Worm (Caenorhabditis elegans) whole organism, late embryonic: ENCODE results near the gene rps-21.

Source experiments
- K09A11.1 ChIP-seq: sonication (generic microtip); optimal IDR thresholded peaks from 2 replicates; lab custom pipeline; 2017; ENCODE audit warnings: antibody characterized with exemption, mild to moderate bottlenecking, missing genetic modification characterization, missing compliant biosample characterization; ENCODE audit not compliant: insufficient read depth
- ahr-1 ChIP-seq: sonication (generic microtip); optimal IDR thresholded peaks from 2 replicates; lab custom pipeline; 2016; ENCODE audit warnings: missing genetic modification characterization, missing compliant biosample characterization
- ceh-18 ChIP-seq: sonication (generic microtip); optimal IDR thresholded peaks from 2 replicates; lab custom pipeline; 2016; ENCODE audit warnings: missing genetic modification characterization, missing compliant biosample characterization
- ceh-19 ChIP-seq: fragments of 200-800 bp; sonication (Bioruptor generic); optimal IDR thresholded peaks from 2 replicates; lab custom pipeline; 2018; ENCODE audit warnings: mild to moderate bottlenecking, missing genetic modification characterization, missing compliant biosample characterization
- ceh-24 ChIP-seq: sonication (generic microtip); optimal IDR thresholded peaks from 2 replicates; lab custom pipeline; 2016; ENCODE audit warnings: mild to moderate bottlenecking, missing genetic modification characterization, missing compliant biosample characterization
- ceh-30 ChIP-seq: fragments of 150-350 bp; optimal IDR thresholded peaks from 2 replicates; lab custom pipeline; 2014; ENCODE audit warnings: missing biosample characterization, missing genetic modification characterization
- ceh-31 ChIP-seq: sonication (generic microtip); optimal IDR thresholded peaks from 2 replicates; lab custom pipeline; 2016; ENCODE audit warnings: missing genetic modification characterization, missing compliant biosample characterization
- ceh-34 ChIP-seq: sonication (generic microtip); optimal IDR thresholded peaks from 2 replicates; lab custom pipeline; 2016; ENCODE audit warnings: mild to moderate bottlenecking, missing genetic modification characterization, missing compliant biosample characterization
- ceh-45 ChIP-seq: fragments of 200-800 bp; sonication (Bioruptor generic); IDR thresholded peaks from 2 replicates; pipeline ENCODE4 v1.3.6; 2022; ENCODE audit warnings: missing genetic modification reagents, missing genetic modification characterization, missing compliant biosample characterization
- ceh-6 ChIP-seq: fragments of 200-800 bp; sonication (Bioruptor generic); optimal IDR thresholded peaks from 2 replicates; lab custom pipeline; 2018; ENCODE audit warnings: mild to moderate bottlenecking, missing genetic modification characterization, missing compliant biosample characterization
- che-1 ChIP-seq: sonication (generic microtip); optimal IDR thresholded peaks from 2 replicates; lab custom pipeline; 2016; ENCODE audit warnings: mild to moderate bottlenecking, missing genetic modification characterization, missing compliant biosample characterization
- dmd-4 ChIP-seq: sonication (generic microtip); optimal IDR thresholded peaks from 2 replicates; lab custom pipeline; 2016; ENCODE audit warnings: borderline replicate concordance, missing genetic modification characterization, missing compliant biosample characterization
- elt-2 ChIP-seq: sonication (generic microtip); optimal IDR thresholded peaks from 2 replicates; lab custom pipeline; 2016; ENCODE audit warnings: missing genetic modification reagents, missing genetic modification characterization, missing compliant biosample characterization
- fax-1 ChIP-seq: sonication (generic microtip); optimal IDR thresholded peaks from 2 replicates; lab custom pipeline; 2016; ENCODE audit warnings: missing genotype, missing genetic modification characterization, missing compliant biosample characterization
- hlh-15 ChIP-seq: sonication (generic microtip); optimal IDR thresholded peaks from 2 replicates; lab custom pipeline; 2016; ENCODE audit warnings: missing genetic modification characterization, missing compliant biosample characterization
- hlh-30 ChIP-seq: sonication (generic microtip); optimal IDR thresholded peaks from 2 replicates; lab custom pipeline; 2017; ENCODE audit warnings: antibody characterized with exemption, missing genetic modification characterization, missing compliant biosample characterization; ENCODE audit not compliant: insufficient read depth
- hlh-6 ChIP-seq: sonication (generic microtip); optimal IDR thresholded peaks from 2 replicates; lab custom pipeline; 2016; ENCODE audit warnings: missing genotype, missing genetic modification characterization, missing compliant biosample characterization
- lim-6 ChIP-seq: sonication (generic microtip); optimal IDR thresholded peaks from 2 replicates; lab custom pipeline; 2016; ENCODE audit warnings: missing genetic modification characterization, missing compliant biosample characterization
- lin-11 ChIP-seq: fragments of 200-800 bp; sonication (Bioruptor generic); optimal IDR thresholded peaks from 2 replicates; lab custom pipeline; 2018; ENCODE audit warnings: mild to moderate bottlenecking, missing genetic modification characterization, missing compliant biosample characterization
- madf-2 ChIP-seq: sonication (generic microtip); optimal IDR thresholded peaks from 2 replicates; lab custom pipeline; 2017; ENCODE audit warnings: missing genetic modification characterization, missing compliant biosample characterization
- nfya-1 ChIP-seq: sonication (generic microtip); optimal IDR thresholded peaks from 2 replicates; lab custom pipeline; 2017; ENCODE audit warnings: missing genetic modification characterization, mild to moderate bottlenecking, missing compliant biosample characterization, antibody characterized with exemption, moderate library complexity
- nhr-11 ChIP-seq: fragments of 150-350 bp; optimal IDR thresholded peaks from 2 replicates; lab custom pipeline; 2014; ENCODE audit warnings: missing biosample characterization, missing genetic modification characterization
- pat-9 ChIP-seq: fragments of 200-800 bp; sonication (Bioruptor generic); optimal IDR thresholded peaks from 2 replicates; lab custom pipeline; 2018; ENCODE audit warnings: mild to moderate bottlenecking, missing genetic modification characterization, moderate library complexity, missing compliant biosample characterization
- pax-1 ChIP-seq: fragments of 150-350 bp; optimal IDR thresholded peaks from 2 replicates; lab custom pipeline; 2014; ENCODE audit warnings: missing biosample characterization, missing genetic modification characterization
- pha-2 ChIP-seq: sonication (generic microtip); optimal IDR thresholded peaks from 2 replicates; lab custom pipeline; 2017; ENCODE audit warnings: mild to moderate bottlenecking, missing genetic modification characterization, missing compliant biosample characterization
- ref-2 ChIP-seq: sonication (generic microtip); optimal IDR thresholded peaks from 2 replicates; lab custom pipeline; 2016; ENCODE audit warnings: missing genetic modification characterization, missing compliant biosample characterization
- sdc-2 ChIP-seq: sonication (generic microtip); optimal IDR thresholded peaks from 2 replicates; lab custom pipeline; 2016; ENCODE audit warnings: missing genotype, missing genetic modification characterization, missing compliant biosample characterization
- sox-4 ChIP-seq: sonication (generic microtip); optimal IDR thresholded peaks from 2 replicates; lab custom pipeline; 2017; ENCODE audit warnings: mild to moderate bottlenecking, missing genetic modification characterization, inconsistent platforms, missing compliant biosample characterization
- tbx-2 ChIP-seq: sonication (generic microtip); optimal IDR thresholded peaks from 2 replicates; lab custom pipeline; 2016; ENCODE audit warnings: missing genetic modification characterization, missing compliant biosample characterization
- tbx-7 ChIP-seq: sonication (generic microtip); optimal IDR thresholded peaks from 2 replicates; lab custom pipeline; 2016; ENCODE audit warnings: missing genotype, missing genetic modification characterization, missing compliant biosample characterization
- ttx-3 ChIP-seq: sonication (generic microtip); optimal IDR thresholded peaks from 2 replicates; lab custom pipeline; 2016; ENCODE audit warnings: missing genetic modification reagents, missing genetic modification characterization, missing compliant biosample characterization
- unc-42 ChIP-seq: sonication (generic microtip); optimal IDR thresholded peaks from 2 replicates; lab custom pipeline; 2016; ENCODE audit warnings: missing genotype, missing genetic modification characterization, missing compliant biosample characterization
- unc-86 ChIP-seq: sonication (generic microtip); optimal IDR thresholded peaks from 2 replicates; lab custom pipeline; 2016; ENCODE audit warnings: missing genetic modification characterization, missing compliant biosample characterization

rps-21 gene

DNA sequence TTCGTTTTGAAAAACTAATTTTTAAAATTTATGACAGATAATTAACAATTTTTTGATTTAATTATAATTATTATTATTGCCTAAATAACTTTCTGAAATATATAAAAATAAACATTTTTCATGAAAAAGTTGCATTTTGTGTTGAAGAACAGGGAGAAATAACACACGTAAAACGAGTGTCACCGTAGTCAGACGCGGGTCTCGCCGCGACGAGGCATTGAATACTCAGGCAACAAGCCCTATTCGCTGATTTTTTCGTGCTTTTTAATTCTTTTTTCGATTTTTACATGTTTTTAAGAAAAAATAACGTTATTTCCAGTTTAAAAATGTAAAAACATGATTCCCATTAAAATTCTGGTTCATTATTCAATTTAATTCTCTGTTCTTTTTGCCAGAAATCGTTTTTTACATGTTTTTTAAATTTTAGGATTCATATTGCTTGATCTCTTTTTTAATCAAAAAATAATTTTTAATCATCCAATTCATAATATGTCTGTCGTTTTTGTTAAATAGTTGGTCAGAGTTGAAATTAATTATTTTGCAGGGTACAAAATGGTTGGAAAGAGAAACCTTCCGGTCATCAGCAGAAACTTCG, 18.6 kb upstream of the rps-21 start, which contains the start of gene rpl-6:
Gene rpl-6 (plus strand): TSS at position 545 of the 595 bp plus-strand sequence.
- TF ChIP-seq tbx-7 (tag; lab: Kevin White, UChicago) = no peak
- no peak for TF ChIP-seq sox-4 (tag; lab: Kevin White, UChicago)
- TF ChIP-seq lim-6 (tag; lab: Kevin White, UChicago) = no peak
- TF ChIP-seq hlh-15 (tag; lab: Kevin White, UChicago) = no peak
- no peak for TF ChIP-seq madf-2 (tag; lab: Kevin White, UChicago)
- no peak for TF ChIP-seq nhr-11 (tag; lab: Kevin White, UChicago)
- TF ChIP-seq ceh-31 (tag; lab: Kevin White, UChicago) = peak; percentile 34
- TF ChIP-seq ceh-18 = no peak
- peak; percentile 4 for TF ChIP-seq pha-2 (tag; lab: Kevin White, UChicago)
- peak; percentile 93 for TF ChIP-seq nfya-1 (tag; lab: Kevin White, UChicago)
- no peak for TF ChIP-seq lin-11 (tag; lab: Kevin White, UChicago)
- TF ChIP-seq unc-42 (tag; lab: Kevin White, UChicago) = peak; percentile 12
- peak; percentile 42 for TF ChIP-seq elt-2 (tag; lab: Kevin White, UChicago)
- no peak for TF ChIP-seq fax-1 (tag; lab: Kevin White, UChicago)
- TF ChIP-seq ceh-34 (tag; lab: Kevin White, UChicago) = peak; percentile 1
- peak; percentile 57 for TF ChIP-seq pax-1
- TF ChIP-seq tbx-2 (tag; lab: Kevin White, UChicago) = peak; percentile 23

DNA sequence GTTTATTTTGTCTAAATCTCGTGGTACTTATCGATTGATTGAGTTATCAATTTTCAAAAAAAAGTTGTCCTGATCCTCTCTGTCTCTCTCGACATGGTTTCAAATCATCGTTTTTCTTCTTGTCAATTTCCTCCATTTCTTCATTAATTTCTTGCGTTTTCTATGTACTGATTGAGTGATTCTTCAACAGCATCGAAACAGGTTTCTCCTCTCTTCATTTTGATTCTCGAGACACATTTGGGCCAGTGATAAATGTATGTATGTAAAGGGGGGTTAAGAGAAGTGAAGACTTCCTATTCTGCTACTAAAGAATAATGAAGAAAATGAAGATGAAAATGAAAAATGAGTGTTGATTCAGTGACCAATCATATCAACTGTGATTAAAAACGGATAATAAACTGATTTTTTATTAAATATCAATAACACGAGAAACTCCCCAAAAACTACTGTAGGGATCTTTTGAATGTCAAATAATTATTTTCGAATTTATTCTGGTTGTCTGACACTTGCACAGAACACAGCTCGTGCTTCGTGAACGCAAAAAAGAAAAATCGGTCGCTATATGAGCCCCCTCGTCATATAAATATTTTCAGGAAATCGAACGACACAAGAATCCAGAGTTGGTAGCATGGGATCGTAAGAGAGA, 13.8 kb upstream of the rps-21 start:
- no peak for TF ChIP-seq ceh-45 (GFP tag; lab: Robert Waterston, UW)
- TF ChIP-seq ceh-31 (tag; lab: Kevin White, UChicago) = no peak
- no peak for TF ChIP-seq tbx-2 (tag; lab: Kevin White, UChicago)
- no peak for TF ChIP-seq ceh-24 (tag; lab: Kevin White, UChicago)
- no peak for TF ChIP-seq hlh-6 (tag; lab: Kevin White, UChicago)
- TF ChIP-seq pha-2 (tag; lab: Kevin White, UChicago) = no peak
- TF ChIP-seq sdc-2 (tag; lab: Kevin White, UChicago) = no peak
- no peak for TF ChIP-seq ceh-30 (tag; lab: Kevin White, UChicago)
- no peak for TF ChIP-seq che-1 (tag; lab: Kevin White, UChicago)
- TF ChIP-seq dmd-4 (tag; lab: Kevin White, UChicago) = no peak
- TF ChIP-seq ceh-19 (GFP tag; lab: Kevin White, UChicago) = no peak
- no peak for TF ChIP-seq ceh-6 (GFP tag; lab: Kevin White, UChicago)
- no peak for TF ChIP-seq ref-2
- no peak for TF ChIP-seq nfya-1 (tag; lab: Kevin White, UChicago)
- TF ChIP-seq pat-9 (tag; lab: Kevin White, UChicago) = no peak
- TF ChIP-seq lim-6 (tag; lab: Kevin White, UChicago) = no peak
- no peak for TF ChIP-seq K09A11.1 (tag; lab: Kevin White, UChicago)
- no peak for TF ChIP-seq ahr-1 (tag; lab: Kevin White, UChicago)
- no peak for TF ChIP-seq unc-86

DNA sequence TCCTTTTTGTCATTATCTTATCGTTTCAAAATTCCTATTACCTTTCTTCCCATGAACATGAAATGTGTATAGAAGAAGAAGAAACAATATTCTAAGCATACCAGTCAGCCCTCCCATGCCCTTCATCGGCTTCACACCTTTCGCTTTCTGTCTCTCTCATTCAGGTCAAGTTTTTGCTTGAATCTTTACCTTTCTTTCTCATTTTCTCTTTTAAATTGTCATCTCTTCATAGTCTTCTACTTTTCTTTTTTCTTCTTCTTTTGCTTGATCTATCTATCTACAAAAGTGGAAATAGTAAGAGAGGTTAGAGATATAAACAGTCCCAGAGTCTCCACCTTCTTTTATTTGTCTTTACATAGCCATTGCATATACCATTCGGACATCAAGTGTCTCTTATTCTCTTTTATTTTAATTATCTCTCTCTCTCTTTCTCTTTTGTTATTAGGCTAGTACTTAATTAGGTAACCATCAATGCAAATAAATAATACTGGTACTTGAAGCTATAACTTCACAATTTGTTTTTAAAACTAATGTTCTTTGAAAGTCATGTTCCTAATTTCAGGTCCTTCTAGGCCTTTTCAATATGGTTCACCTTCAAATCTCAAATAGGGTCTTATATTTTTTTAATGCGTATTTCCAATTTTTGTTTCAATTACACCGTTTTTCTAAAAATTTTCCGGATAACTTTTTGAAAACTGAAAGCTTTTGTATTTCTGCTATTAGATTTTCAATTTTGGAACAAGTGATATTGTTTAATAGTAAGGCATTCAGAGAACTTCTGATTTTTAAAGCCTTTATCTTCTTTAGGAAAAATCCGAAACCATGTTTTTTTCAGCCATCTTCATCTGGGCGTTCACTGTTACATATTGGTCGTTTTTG, 12.2 kb upstream of the rps-21 start, which contains the start of gene dpy-31:
Gene dpy-31 (plus strand): TSS at position 829 of the 879 bp plus-strand sequence.
- TF ChIP-seq nfya-1 (tag; lab: Kevin White, UChicago) (no peak), hlh-30 (tag; lab: Kevin White, UChicago) (no peak), ttx-3 (tag; lab: Kevin White, UChicago) (no peak)
